Worm (Caenorhabditis elegans): ENCODE data around the gene sre-33.
"Not testable (repeated sequence)": the region's sequence is repeated elsewhere in the genome, so short reads cannot be mapped to it uniquely, and the experiment has no call there.

- TF ChIP-seq dao-5, him-1 (tag; optimal IDR thresholded peaks at IDR 0.05): not testable (repeated sequence)
Observed at ce11 chrII:12441164-12441563, 11.9 kb upstream of the sre-33 start, which contains the start of gene Y57A10C.10.
